Fruit fly (Drosophila melanogaster): Measurements from ENCODE around the gene tnc.

tnc gene

DNA sequence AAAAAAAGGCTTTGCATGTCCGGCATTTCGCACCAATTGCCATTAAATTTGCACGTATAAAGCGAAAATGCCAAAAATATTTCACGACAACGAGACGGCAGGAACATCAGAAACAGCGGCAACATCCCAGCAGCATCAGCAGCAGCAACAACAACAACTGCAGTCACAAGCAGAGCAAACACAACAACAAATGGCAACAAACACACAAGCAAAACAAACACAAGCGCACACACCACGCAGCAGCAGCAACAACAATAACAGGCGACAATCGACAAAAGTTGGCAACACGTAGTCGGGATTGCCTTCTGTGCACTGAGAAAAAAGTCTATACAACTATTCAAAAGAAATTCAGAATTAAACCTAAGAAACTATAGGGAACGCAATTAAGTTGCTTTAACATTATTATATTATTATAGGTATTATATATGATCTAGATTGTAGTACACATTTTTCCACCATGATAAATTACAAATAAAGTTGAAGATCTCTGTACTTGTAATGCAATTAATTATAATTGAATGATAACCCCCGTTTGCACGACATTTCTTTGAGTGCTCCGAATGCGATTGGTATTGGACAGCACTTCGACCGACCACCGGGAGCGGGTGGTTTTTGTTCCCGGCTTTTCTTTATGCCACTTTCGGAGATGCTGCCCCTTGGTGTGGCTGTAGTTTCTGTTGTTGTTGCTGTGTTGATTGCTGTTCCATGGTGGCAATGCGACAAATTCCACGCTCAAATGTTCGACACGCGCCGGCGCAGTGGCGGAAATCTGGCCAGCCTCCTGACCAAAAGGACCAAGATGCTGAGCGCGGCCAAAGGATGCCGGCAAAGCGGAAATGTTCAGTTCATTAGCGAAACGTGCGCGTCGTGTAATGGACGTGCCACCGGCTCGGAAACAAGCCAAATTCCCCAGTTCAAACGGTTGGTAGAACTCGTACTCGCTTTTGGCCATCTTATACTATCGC is at the start of gene tnc (continued):
- TF ChIP-seq wek (GFP tag; optimal IDR thresholded peaks at IDR 0.05) (no peak), D (optimal IDR thresholded peaks at IDR 0.05) (no peak), D (GFP tag; optimal IDR thresholded peaks at IDR 0.05) (peak; percentile 37), Sin3A (optimal IDR thresholded peaks at IDR 0.05) (no peak), schlank (tag; optimal IDR thresholded peaks at IDR 0.05) (no peak), hkb (optimal IDR thresholded peaks at IDR 0.05) (no peak), hkb (GFP tag; IDR thresholded peaks at IDR 0.05) (peak; percentile 18; the same call in 1 of the 2 replicates), sd (tag; optimal IDR thresholded peaks at IDR 0.05) (peak; percentile 19), chif (GFP tag; optimal IDR thresholded peaks at IDR 0.05) (no peak), Hmx (GFP tag; optimal IDR thresholded peaks at IDR 0.05) (no peak), Poxn (GFP tag; IDR thresholded peaks at IDR 0.05) (no peak), tup (GFP tag; optimal IDR thresholded peaks at IDR 0.05) (no peak), lmd (GFP tag; IDR thresholded peaks at IDR 0.05) (peak; percentile 39; the same call in 1 of the 2 replicates), z (GFP tag; IDR thresholded peaks at IDR 0.05) (no peak), Mes4 (GFP tag; optimal IDR thresholded peaks at IDR 0.05) (no peak), peb (GFP tag; IDR thresholded peaks at IDR 0.05) (no peak), Hr3 (GFP tag; optimal IDR thresholded peaks at IDR 0.05) (peak; percentile 44), CG32532 (GFP tag; IDR thresholded peaks at IDR 0.05) (peak; percentile 21; the same call in 1 of the 2 replicates), crol (GFP tag; IDR thresholded peaks at IDR 0.05) (no peak), fd102C (GFP tag; optimal IDR thresholded peaks at IDR 0.05) (no peak), NC2β (GFP tag; optimal IDR thresholded peaks at IDR 0.05) (no peak), Oli (tag; optimal IDR thresholded peaks at IDR 0.05) (peak; percentile 66), Sox102F (GFP tag; optimal IDR thresholded peaks at IDR 0.05) (peak; percentile 61), CG11398 (GFP tag; optimal IDR thresholded peaks at IDR 0.05) (no peak), Meics (GFP tag; optimal IDR thresholded peaks at IDR 0.05) (peak; percentile 71), CG18262 (tag; optimal IDR thresholded peaks at IDR 0.05) (peak; percentile 68), CG3407 (GFP tag; optimal IDR thresholded peaks at IDR 0.05) (peak; percentile 27), CG2129 (GFP tag; IDR thresholded peaks at IDR 0.05; ENCODE audit: partially characterized antibody) (no peak), cad (GFP tag; optimal IDR thresholded peaks at IDR 0.05) (no peak), cwo (GFP tag; optimal IDR thresholded peaks at IDR 0.05) (peak; percentile 62), cg (GFP tag; optimal IDR thresholded peaks at IDR 0.05) (no peak), CG14441 (GFP tag; IDR thresholded peaks at IDR 0.05) (0 out of 2 replicates have a peak, but pooled peaks have one; percentile 18), CG14050 (GFP tag; IDR thresholded peaks at IDR 0.05) (no peak), Taf1 (GFP tag; IDR thresholded peaks at IDR 0.05) (no peak), CG17361 (GFP tag; IDR thresholded peaks at IDR 0.05) (peak; percentile 75), Sry-δ (GFP tag; optimal IDR thresholded peaks at IDR 0.05) (no peak), br (optimal IDR thresholded peaks at IDR 0.05) (no peak), Xrp1 (GFP tag; IDR thresholded peaks at IDR 0.05) (peak; percentile 34; the same call in 1 of the 2 replicates), CG30431 (GFP tag; optimal IDR thresholded peaks at IDR 0.05) (no peak), oc (tag; optimal IDR thresholded peaks at IDR 0.05) (peak; percentile 23), Hey (tag; optimal IDR thresholded peaks at IDR 0.05) (no peak), CG11093 (GFP tag; IDR thresholded peaks at IDR 0.05) (no peak), CG10147 (GFP tag; optimal IDR thresholded peaks at IDR 0.05) (peak; percentile 31), Mrtf (GFP tag; IDR thresholded peaks at IDR 0.05) (no peak), CG17385 (GFP tag; optimal IDR thresholded peaks at IDR 0.05) (peak; percentile 31), Ravus (GFP tag; IDR thresholded peaks at IDR 0.05) (no peak), sug (tag; optimal IDR thresholded peaks at IDR 0.05) (peak; percentile 32), Dip2 (GFP tag; IDR thresholded peaks at IDR 0.05) (no peak), CG1024 (GFP tag; IDR thresholded peaks at IDR 0.05) (no peak), HLH3B (GFP tag; IDR thresholded peaks at IDR 0.05) (0 out of 2 replicates have a peak, but pooled peaks have one; percentile 31), emc (GFP tag; optimal IDR thresholded peaks at IDR 0.05) (no peak)
